Fruit fly (Drosophila melanogaster) whole organism, embryonic: Measurements from ENCODE around the gene beta4GalNAcTB.

Experiments used
- Asciz ChIP-seq: fragments of 200-800 bp; sonication (Bioruptor generic); optimal IDR thresholded peaks from 2 replicates; lab custom pipeline; 2017; ENCODE audit warnings: missing biosample characterization, mild to moderate bottlenecking, missing genetic modification characterization, missing genetic modification reagents
- Atf-2 ChIP-seq: fragments of 200-800 bp; sonication (Bioruptor generic); optimal IDR thresholded peaks from 2 replicates; lab custom pipeline; 2016; ENCODE audit warnings: missing biosample characterization, missing genetic modification characterization
- C15 ChIP-seq: fragments of 200-800 bp; sonication (Bioruptor generic); IDR thresholded peaks from 3 replicates; pipeline ENCODE4 v1.3.6; 2022; ENCODE audit warnings: missing biosample characterization, missing genetic modification characterization
- CG10274 ChIP-seq: fragments of 200-800 bp; sonication (Bioruptor generic); optimal IDR thresholded peaks from 3 replicates; lab custom pipeline; 2017; ENCODE audit warnings: missing biosample characterization, mild to moderate bottlenecking, missing genetic modification characterization
- CG10462 ChIP-seq: fragments of 200-800 bp; sonication (Bioruptor generic); optimal IDR thresholded peaks from 2 replicates; lab custom pipeline; 2016; ENCODE audit warnings: missing biosample characterization, missing genetic modification characterization
- CG11695 ChIP-seq: fragments of 200-800 bp; sonication (Bioruptor generic); IDR thresholded peaks from 3 replicates; pipeline ENCODE4 v1.3.6; 2022; ENCODE audit warnings: missing biosample characterization, missing genetic modification characterization
- CG12236 ChIP-seq: fragments of 200-800 bp; sonication (Bioruptor generic); optimal IDR thresholded peaks from 2 replicates; lab custom pipeline; 2016; ENCODE audit warnings: missing biosample characterization, missing genetic modification characterization
- CG13287 ChIP-seq: fragments of 200-800 bp; sonication (Bioruptor generic); IDR thresholded peaks from 2 replicates; pipeline ENCODE4 v1.3.6; 2022; ENCODE audit warnings: missing biosample characterization, missing genetic modification characterization; ENCODE audit not compliant: partially characterized antibody
- CG16779 ChIP-seq: fragments of 200-800 bp; sonication (Bioruptor generic); IDR thresholded peaks from 2 replicates; pipeline ENCODE4 v1.3.6; 2022; ENCODE audit warnings: missing biosample characterization, missing genetic modification characterization
- CG16863 ChIP-seq: fragments of 200-800 bp; sonication (Bioruptor generic); optimal IDR thresholded peaks from 3 replicates; lab custom pipeline; 2016; ENCODE audit warnings: missing biosample characterization, missing genetic modification characterization
- CG2199 ChIP-seq: fragments of 200-800 bp; sonication (Bioruptor generic); IDR thresholded peaks from 3 replicates; pipeline ENCODE4 v1.3.6; 2022; ENCODE audit warnings: missing biosample characterization, missing genetic modification characterization
- CG3065 ChIP-seq: fragments of 200-800 bp; sonication (Bioruptor generic); optimal IDR thresholded peaks from 2 replicates; lab custom pipeline; 2016; ENCODE audit warnings: missing biosample characterization, missing genetic modification characterization
- CG31388 ChIP-seq: fragments of 200-800 bp; sonication (Bioruptor generic); optimal IDR thresholded peaks from 2 replicates; lab custom pipeline; 2016; ENCODE audit warnings: missing biosample characterization, missing genetic modification characterization
- CG4360 ChIP-seq: fragments of 200-800 bp; sonication (Bioruptor generic); IDR thresholded peaks from 2 replicates; pipeline ENCODE4 v1.3.6; 2022; ENCODE audit warnings: missing biosample characterization, missing genetic modification characterization
- CG4424 ChIP-seq: fragments of 200-800 bp; sonication (Bioruptor generic); optimal IDR thresholded peaks from 3 replicates; lab custom pipeline; 2016; ENCODE audit warnings: missing biosample characterization, missing genetic modification characterization
- CG5180 ChIP-seq: fragments of 200-800 bp; sonication (Bioruptor generic); optimal IDR thresholded peaks from 3 replicates; lab custom pipeline; 2017; ENCODE audit warnings: missing biosample characterization, missing genetic modification characterization, mild to moderate bottlenecking, moderate library complexity, missing genetic modification reagents
- CG5953 ChIP-seq: fragments of 200-800 bp; sonication (Bioruptor generic); IDR thresholded peaks from 2 replicates; pipeline ENCODE4 v1.3.6; 2022; ENCODE audit warnings: missing biosample characterization, missing genetic modification characterization
- CG6654 ChIP-seq: fragments of 200-800 bp; sonication (Bioruptor generic); optimal IDR thresholded peaks from 2 replicates; lab custom pipeline; 2017; ENCODE audit warnings: missing biosample characterization, mild to moderate bottlenecking, missing genetic modification characterization
- CG6689 ChIP-seq: fragments of 200-800 bp; sonication (Bioruptor generic); IDR thresholded peaks from 2 replicates; pipeline ENCODE4 v1.3.6; 2022; ENCODE audit warnings: missing biosample characterization, missing genetic modification characterization
- CG8281 ChIP-seq: fragments of 200-800 bp; sonication (Bioruptor generic); optimal IDR thresholded peaks from 2 replicates; lab custom pipeline; 2018; ENCODE audit warnings: missing biosample characterization, mild to moderate bottlenecking, missing genetic modification characterization, moderate library complexity
- CoRest ChIP-seq: fragments of 200-800 bp; sonication (Bioruptor generic); optimal IDR thresholded peaks from 3 replicates; lab custom pipeline; 2018; ENCODE audit warnings: missing biosample characterization, mild to moderate bottlenecking, missing genetic modification characterization, moderate library complexity
- D19A ChIP-seq: fragments of 200-800 bp; optimal IDR thresholded peaks from 3 replicates; lab custom pipeline; 2019; ENCODE audit warnings: missing biosample characterization, mild to moderate bottlenecking, missing genetic modification characterization, moderate library complexity
- Dref ChIP-seq: fragments of 200-800 bp; sonication (Bioruptor generic); IDR thresholded peaks from 2 replicates; pipeline ENCODE4 v1.3.6; 2022; ENCODE audit warnings: missing biosample characterization, missing genetic modification characterization
- Gsc ChIP-seq: fragments of 200-800 bp; sonication (Bioruptor generic); IDR thresholded peaks from 2 replicates; pipeline ENCODE4 v1.3.6; 2022; ENCODE audit warnings: missing biosample characterization, missing genetic modification characterization
- HLH4C ChIP-seq: fragments of 200-800 bp; sonication (Bioruptor generic); IDR thresholded peaks from 3 replicates; pipeline ENCODE4 v1.3.6; 2022; ENCODE audit warnings: missing biosample characterization, missing genetic modification characterization; ENCODE audit not compliant: partially characterized antibody
- HmgD ChIP-seq: fragments of 200-800 bp; sonication (Bioruptor generic); optimal IDR thresholded peaks from 3 replicates; lab custom pipeline; 2016; ENCODE audit warnings: missing biosample characterization, missing genetic modification characterization
- Kr ChIP-seq: fragments of 200-800 bp; sonication (Bioruptor generic); optimal IDR thresholded peaks from 2 replicates; lab custom pipeline; 2017; ENCODE audit warnings: missing biosample characterization, mild to moderate bottlenecking, missing genetic modification characterization
- Mes4 ChIP-seq: fragments of 200-800 bp; sonication (Bioruptor generic); optimal IDR thresholded peaks from 2 replicates; lab custom pipeline; 2016; ENCODE audit warnings: missing biosample characterization, missing genetic modification characterization
- Oli ChIP-seq: fragments of 200-800 bp; sonication (Bioruptor generic); optimal IDR thresholded peaks from 2 replicates; lab custom pipeline; 2018; ENCODE audit warnings: missing biosample characterization, mild to moderate bottlenecking, missing genetic modification characterization, moderate library complexity
- Rx ChIP-seq: fragments of 200-800 bp; sonication (Bioruptor generic); IDR thresholded peaks from 2 replicates; pipeline ENCODE4 v1.3.6; 2022; ENCODE audit warnings: missing biosample characterization, missing genetic modification characterization
- Stat92E ChIP-seq, 3 experiments: fragments of >200 bp in 2 of 3; fragments of 200-800 bp in 1 of 3; sonication (Bioruptor generic) in 1 of 3; optimal IDR thresholded peaks; 2 replicates each; lab custom pipeline; 2017 to 2019; ENCODE audit warnings: missing biosample characterization in 3 of 3, missing genetic modification characterization in 3 of 3, mild to moderate bottlenecking in 1 of 3, moderate library complexity in 1 of 3
- Vsx1 ChIP-seq: fragments of 200-800 bp; sonication (Bioruptor generic); optimal IDR thresholded peaks from 2 replicates; lab custom pipeline; 2017; ENCODE audit warnings: missing biosample characterization, mild to moderate bottlenecking, missing genetic modification characterization, missing genetic modification reagents
- bab2 ChIP-seq: fragments of 200-800 bp; sonication (Bioruptor generic); optimal IDR thresholded peaks from 2 replicates; lab custom pipeline; 2016; ENCODE audit warnings: missing biosample characterization, missing genetic modification characterization
- crol ChIP-seq: fragments of 200-800 bp; sonication (Bioruptor generic); IDR thresholded peaks from 2 replicates; pipeline ENCODE4 v1.3.6; 2022; ENCODE audit warnings: missing biosample characterization, missing genetic modification characterization
- dan ChIP-seq: fragments of 200-800 bp; sonication (Bioruptor generic); IDR thresholded peaks from 2 replicates; pipeline ENCODE4 v1.3.6; 2022; ENCODE audit warnings: missing biosample characterization, missing genetic modification characterization
- fru ChIP-seq: fragments of >200 bp; optimal IDR thresholded peaks from 2 replicates; lab custom pipeline; 2017
- gsb ChIP-seq: fragments of 200-800 bp; sonication (Bioruptor generic); IDR thresholded peaks from 2 replicates; pipeline ENCODE4 v1.3.6; 2022; ENCODE audit warnings: missing biosample characterization, missing genetic modification characterization
- hbn ChIP-seq: fragments of 200-800 bp; sonication (Bioruptor generic); IDR thresholded peaks from 2 replicates; pipeline ENCODE4 v1.3.6; 2022; ENCODE audit warnings: missing biosample characterization, missing genetic modification characterization; ENCODE audit not compliant: partially characterized antibody
- ken ChIP-seq: fragments of 200-800 bp; sonication (Bioruptor generic); IDR thresholded peaks from 3 replicates; pipeline ENCODE4 v1.3.6; 2022; ENCODE audit warnings: missing biosample characterization, missing genetic modification characterization
- lilli ChIP-seq: fragments of 200-800 bp; sonication (Bioruptor generic); optimal IDR thresholded peaks from 3 replicates; lab custom pipeline; 2016; ENCODE audit warnings: missing biosample characterization, missing genetic modification characterization
- maf-S ChIP-seq: fragments of 200-800 bp; sonication (Bioruptor generic); optimal IDR thresholded peaks from 2 replicates; lab custom pipeline; 2016; ENCODE audit warnings: missing biosample characterization, missing genetic modification characterization
- odd ChIP-seq: fragments of 200-800 bp; sonication (Bioruptor generic); optimal IDR thresholded peaks from 2 replicates; lab custom pipeline; 2017; ENCODE audit warnings: missing biosample characterization, mild to moderate bottlenecking, missing genetic modification characterization
- ro ChIP-seq: fragments of 200-800 bp; sonication (Bioruptor generic); IDR thresholded peaks from 2 replicates; pipeline ENCODE4 v1.3.6; 2022; ENCODE audit warnings: missing biosample characterization, missing genetic modification characterization
- run ChIP-seq: fragments of 200-800 bp; sonication (Bioruptor generic); optimal IDR thresholded peaks from 3 replicates; lab custom pipeline; 2018; ENCODE audit warnings: missing biosample characterization, mild to moderate bottlenecking, missing genetic modification characterization
- schlank ChIP-seq: fragments of 200-800 bp; sonication (Bioruptor generic); optimal IDR thresholded peaks from 2 replicates; lab custom pipeline; 2018; ENCODE audit warnings: missing biosample characterization, mild to moderate bottlenecking, missing genetic modification characterization
- sim ChIP-seq: fragments of 200-800 bp; sonication (Bioruptor generic); IDR thresholded peaks from 2 replicates; pipeline ENCODE4 v1.3.6; 2022; ENCODE audit warnings: missing biosample characterization, missing genetic modification characterization
- tio ChIP-seq: fragments of 200-800 bp; sonication (Bioruptor generic); optimal IDR thresholded peaks from 2 replicates; lab custom pipeline; 2017; ENCODE audit warnings: missing biosample characterization, missing genetic modification characterization, inconsistent platforms
- tx ChIP-seq: fragments of 200-800 bp; sonication (Bioruptor generic); optimal IDR thresholded peaks from 2 replicates; lab custom pipeline; 2016; ENCODE audit warnings: missing biosample characterization, missing genetic modification characterization
- unc-4 ChIP-seq: fragments of 200-800 bp; sonication (Bioruptor generic); IDR thresholded peaks from 2 replicates; pipeline ENCODE4 v1.3.6; 2022; ENCODE audit warnings: missing biosample characterization, missing genetic modification characterization; ENCODE audit not compliant: partially characterized antibody
- vnd ChIP-seq: fragments of 200-800 bp; sonication (Bioruptor generic); IDR thresholded peaks from 3 replicates; pipeline ENCODE4 v1.3.6; 2022; ENCODE audit warnings: missing biosample characterization, missing genetic modification characterization; ENCODE audit not compliant: partially characterized antibody
- zen ChIP-seq: fragments of 200-800 bp; sonication (Bioruptor generic); optimal IDR thresholded peaks from 3 replicates; lab custom pipeline; 2018; ENCODE audit warnings: missing biosample characterization, mild to moderate bottlenecking, missing genetic modification characterization, moderate library complexity

The beta4GalNAcTB gene

dm6 chr3R:29004884-29005621, 28.8 kb downstream of the beta4GalNAcTB start (continued):
- TF ChIP-seq dan (GFP tag; lab: Robert Waterston, UW), result no peak
- no peak for TF ChIP-seq CG16863
- TF ChIP-seq ro (GFP tag; lab: Robert Waterston, UW), result no peak
- no peak for TF ChIP-seq CG6654 (GFP tag; lab: Kevin White, UChicago)
- no peak for TF ChIP-seq fru (lab: Kevin White, UChicago)
- TF ChIP-seq Gsc, result no peak
- TF ChIP-seq odd (GFP tag; lab: Kevin White, UChicago), result no peak
- TF ChIP-seq crol (GFP tag; lab: Robert Waterston, UW), result peak; percentile 58
- TF ChIP-seq lilli (GFP tag; lab: Kevin White, UChicago), result peak; percentile 38
- peak; percentile 37 for TF ChIP-seq bab2 (GFP tag; lab: Kevin White, UChicago)
- no peak for TF ChIP-seq Asciz (GFP tag; lab: Kevin White, UChicago)
- TF ChIP-seq Mes4 (GFP tag; lab: Kevin White, UChicago), result no peak
- 0 out of 2 replicates have a peak, but pooled peaks have one; percentile 11 for TF ChIP-seq Dref (GFP tag; lab: Robert Waterston, UW)
- TF ChIP-seq Oli (tag; lab: Kevin White, UChicago), result peak; percentile 51
- no peak for TF ChIP-seq Vsx1 (GFP tag; lab: Kevin White, UChicago)
- TF ChIP-seq CG3065 (GFP tag; lab: Kevin White, UChicago), result no peak
- no peak for TF ChIP-seq hbn (GFP tag; lab: Robert Waterston, UW)
- TF ChIP-seq unc-4 (GFP tag; lab: Robert Waterston, UW), result no peak
- no peak for TF ChIP-seq vnd (GFP tag; lab: Robert Waterston, UW)
- no peak for TF ChIP-seq CG4360 (GFP tag; lab: Robert Waterston, UW)
- peak; percentile 38 for TF ChIP-seq CoRest (tag; lab: Kevin White, UChicago)
- no peak for TF ChIP-seq Atf-2 (GFP tag; lab: Kevin White, UChicago)
- TF ChIP-seq CG10462 (GFP tag; lab: Kevin White, UChicago), result no peak
- no peak for TF ChIP-seq gsb (GFP tag; lab: Robert Waterston, UW)
- no peak for TF ChIP-seq Kr (GFP tag; lab: Kevin White, UChicago)
- TF ChIP-seq HLH4C (GFP tag; lab: Robert Waterston, UW), result no peak
- TF ChIP-seq ken (GFP tag; lab: Robert Waterston, UW), result no peak
- no peak for TF ChIP-seq CG12236 (GFP tag; lab: Kevin White, UChicago)
- peak; percentile 26; the same call in 1 of the 3 replicates for TF ChIP-seq CG11695 (GFP tag; lab: Robert Waterston, UW)
- peak; percentile 38 for TF ChIP-seq CG4424
- TF ChIP-seq CG10274, result no peak
- no peak for TF ChIP-seq Stat92E (GFP tag; optimal IDR thresholded peaks at IDR 0.05; lab: Kevin White, UChicago)
- TF ChIP-seq CG6689 (GFP tag; lab: Robert Waterston, UW), result peak; percentile 32; the same call in 1 of the 2 replicates
- no peak for TF ChIP-seq C15 (GFP tag; lab: Robert Waterston, UW)
- no peak for TF ChIP-seq sim (GFP tag; lab: Robert Waterston, UW)
- peak; percentile 49; the same call in 1 of the 2 replicates for TF ChIP-seq CG5953
- no peak for TF ChIP-seq tio (GFP tag; lab: Kevin White, UChicago)
- TF ChIP-seq D19A, result peak; percentile 14
- TF ChIP-seq HmgD (GFP tag; lab: Kevin White, UChicago), result no peak
- no peak for TF ChIP-seq CG16779
- TF ChIP-seq schlank (tag; lab: Kevin White, UChicago), result no peak
- TF ChIP-seq maf-S (GFP tag; lab: Kevin White, UChicago), result no peak
- TF ChIP-seq CG2199, result no peak
- TF ChIP-seq Rx (GFP tag; lab: Robert Waterston, UW), result no peak
- TF ChIP-seq CG31388 (GFP tag; lab: Kevin White, UChicago), result no peak
- TF ChIP-seq tx (GFP tag; lab: Kevin White, UChicago), result no peak
- no peak for TF ChIP-seq CG13287
- no peak for TF ChIP-seq CG5180 (GFP tag; lab: Kevin White, UChicago)
- no peak for TF ChIP-seq CG8281
- no peak for TF ChIP-seq zen
- no peak for TF ChIP-seq run (tag; lab: Kevin White, UChicago)
